Worm (Caenorhabditis elegans) whole organism, young adult: ENCODE results near the gene T15B12.1.
A peak's percentile ranks its signal among the peaks of the same experiment; 100 is the strongest.

ENCODE experiments used
- B0261.1 ChIP-seq: sonication (generic microtip); optimal IDR thresholded peaks from 2 replicates; lab custom pipeline; 2016; ENCODE audit warnings: mild to moderate bottlenecking, missing genetic modification characterization, moderate library complexity, missing compliant biosample characterization
- C17E4.6 ChIP-seq: fragments of 200-800 bp; sonication (Bioruptor generic); IDR thresholded peaks from 2 replicates; pipeline ENCODE4 v1.3.6; 2022; ENCODE audit warnings: missing genetic modification reagents, missing genetic modification characterization, missing compliant biosample characterization
- F22D6.2 ChIP-seq: sonication (generic microtip); optimal IDR thresholded peaks from 2 replicates; lab custom pipeline; 2016; ENCODE audit warnings: mild to moderate bottlenecking, missing genetic modification characterization, missing compliant biosample characterization
- F23B12.7 ChIP-seq: sonication (generic microtip); optimal IDR thresholded peaks from 2 replicates; lab custom pipeline; 2017; ENCODE audit warnings: missing genetic modification characterization, mild to moderate bottlenecking, missing compliant biosample characterization, antibody characterized with exemption, moderate library complexity; ENCODE audit not compliant: insufficient read depth
- F33H1.4 ChIP-seq: fragments of 200-800 bp; sonication (Bioruptor generic); IDR thresholded peaks from 2 replicates; pipeline ENCODE4 v1.3.6; 2022; ENCODE audit warnings: missing genetic modification reagents, missing genetic modification characterization, missing compliant biosample characterization
- F37B4.10 ChIP-seq: fragments of 200-800 bp; sonication (Bioruptor generic); IDR thresholded peaks from 2 replicates; pipeline ENCODE4 v1.3.6; 2022; ENCODE audit warnings: missing genetic modification characterization, missing compliant biosample characterization
- F39B2.1 ChIP-seq: fragments of 200-800 bp; sonication (Bioruptor generic); IDR thresholded peaks from 2 replicates; pipeline ENCODE4 v1.3.6; 2022; ENCODE audit warnings: missing genetic modification reagents, missing genetic modification characterization, missing compliant biosample characterization
- F55B11.4 ChIP-seq: sonication (generic microtip); optimal IDR thresholded peaks from 2 replicates; lab custom pipeline; 2016; ENCODE audit warnings: missing compliant biosample characterization, missing genetic modification characterization, borderline replicate concordance; ENCODE audit not compliant: insufficient read depth
- K12H6.12 ChIP-seq: fragments of 200-800 bp; sonication (Bioruptor generic); optimal IDR thresholded peaks from 2 replicates; lab custom pipeline; 2018; ENCODE audit warnings: mild to moderate bottlenecking, missing genetic modification characterization, missing compliant biosample characterization
- Y56A3A.18 ChIP-seq: fragments of 200-800 bp; sonication (Bioruptor generic); IDR thresholded peaks from 2 replicates; pipeline ENCODE4 v1.3.6; 2022; ENCODE audit warnings: missing genetic modification reagents, missing genetic modification characterization, missing compliant biosample characterization
- Y67H2A.10 ChIP-seq: fragments of 200-800 bp; sonication (Bioruptor generic); conservative IDR thresholded peaks from 2 replicates; pipeline ENCODE4 v1.3.6; 2022; ENCODE audit warnings: missing genetic modification reagents, missing genetic modification characterization, missing compliant biosample characterization
- bed-1 ChIP-seq: fragments of 200-800 bp; sonication (Bioruptor generic); IDR thresholded peaks from 2 replicates; pipeline ENCODE4 v1.3.6; 2022; ENCODE audit warnings: missing genetic modification reagents, missing genetic modification characterization, missing compliant biosample characterization
- bed-2 ChIP-seq: fragments of 200-800 bp; sonication (Bioruptor generic); IDR thresholded peaks from 2 replicates; pipeline ENCODE4 v1.3.6; 2022; ENCODE audit warnings: missing genetic modification reagents, missing genetic modification characterization, missing compliant biosample characterization
- cebp-2 ChIP-seq: fragments of 200-800 bp; sonication (Bioruptor generic); IDR thresholded peaks from 2 replicates; pipeline ENCODE4 v1.3.6; 2022; ENCODE audit warnings: missing genetic modification characterization, missing compliant biosample characterization
- ceh-58 ChIP-seq: fragments of 200-800 bp; sonication (Bioruptor generic); IDR thresholded peaks from 2 replicates; pipeline ENCODE4 v1.3.6; 2022; ENCODE audit warnings: missing genetic modification characterization, missing compliant biosample characterization
- ceh-91 ChIP-seq: fragments of 200-800 bp; sonication (Bioruptor generic); IDR thresholded peaks from 2 replicates; pipeline ENCODE4 v1.3.6; 2022; ENCODE audit warnings: missing genetic modification reagents, missing genetic modification characterization, missing compliant biosample characterization
- chd-7 ChIP-seq: sonication (generic microtip); optimal IDR thresholded peaks from 2 replicates; lab custom pipeline; 2016; ENCODE audit warnings: mild to moderate bottlenecking, missing genetic modification characterization, moderate library complexity, missing compliant biosample characterization
- dox-1 ChIP-seq: fragments of 200-800 bp; sonication (Bioruptor generic); IDR thresholded peaks from 2 replicates; pipeline ENCODE4 v1.3.6; 2022; ENCODE audit warnings: missing genetic modification reagents, missing genetic modification characterization, missing compliant biosample characterization
- dpl-1 ChIP-seq: fragments of 150-350 bp; optimal IDR thresholded peaks from 2 replicates; lab custom pipeline; 2014; ENCODE audit warnings: missing biosample characterization, missing genetic modification reagents, missing genetic modification characterization
- fkh-3 ChIP-seq: sonication (generic microtip); optimal IDR thresholded peaks from 2 replicates; lab custom pipeline; 2016; ENCODE audit warnings: mild to moderate bottlenecking, missing genetic modification characterization, missing compliant biosample characterization
- hlh-12 ChIP-seq: sonication (generic microtip); optimal IDR thresholded peaks from 2 replicates; lab custom pipeline; 2016; ENCODE audit warnings: missing genetic modification characterization, missing compliant biosample characterization
- hmg-1.2 ChIP-seq: fragments of 200-800 bp; sonication (Bioruptor generic); IDR thresholded peaks from 2 replicates; pipeline ENCODE4 v1.3.6; 2022; ENCODE audit warnings: missing genetic modification reagents, missing genetic modification characterization, missing compliant biosample characterization
- hrde-1 ChIP-seq: sonication (generic microtip); optimal IDR thresholded peaks from 2 replicates; lab custom pipeline; 2016; ENCODE audit warnings: missing genetic modification characterization, mild to moderate bottlenecking, missing compliant biosample characterization, moderate library complexity, missing genotype, missing genetic modification reagents, borderline replicate concordance
- lir-1 ChIP-seq: fragments of 200-800 bp; sonication (Bioruptor generic); conservative IDR thresholded peaks from 2 replicates; pipeline ENCODE4 v1.3.6; 2022; ENCODE audit warnings: missing genetic modification reagents, missing genetic modification characterization, missing compliant biosample characterization
- lsl-1 ChIP-seq: fragments of 200-800 bp; sonication (Bioruptor generic); optimal IDR thresholded peaks from 2 replicates; lab custom pipeline; 2018; ENCODE audit warnings: mild to moderate bottlenecking, missing genetic modification characterization, moderate library complexity, missing compliant biosample characterization
- lsy-27 ChIP-seq: sonication (generic microtip); optimal IDR thresholded peaks from 2 replicates; lab custom pipeline; 2017; ENCODE audit warnings: missing genetic modification characterization, mild to moderate bottlenecking, missing compliant biosample characterization, antibody characterized with exemption, missing genotype, borderline replicate concordance; ENCODE audit not compliant: insufficient read depth
- madf-3 ChIP-seq: fragments of 200-800 bp; sonication (Bioruptor generic); IDR thresholded peaks from 2 replicates; pipeline ENCODE4 v1.3.6; 2022; ENCODE audit warnings: missing genetic modification reagents, missing genetic modification characterization, missing compliant biosample characterization
- madf-6 ChIP-seq: fragments of 200-800 bp; sonication (Bioruptor generic); IDR thresholded peaks from 2 replicates; pipeline ENCODE4 v1.3.6; 2022; ENCODE audit warnings: missing genetic modification reagents, missing genetic modification characterization, missing compliant biosample characterization
- mel-28 ChIP-seq: sonication (generic microtip); optimal IDR thresholded peaks from 2 replicates; lab custom pipeline; 2016; ENCODE audit warnings: borderline replicate concordance, mild to moderate bottlenecking, missing genetic modification characterization, missing compliant biosample characterization
- mes-4 ChIP-seq: sonication (generic microtip); optimal IDR thresholded peaks from 2 replicates; lab custom pipeline; 2016; ENCODE audit warnings: missing genotype, missing genetic modification characterization, missing compliant biosample characterization
- mxl-1 ChIP-seq: sonication (generic microtip); optimal IDR thresholded peaks from 2 replicates; lab custom pipeline; 2016; ENCODE audit warnings: missing genetic modification characterization, missing compliant biosample characterization
- nhr-120 ChIP-seq: fragments of 200-800 bp; sonication (Bioruptor generic); IDR thresholded peaks from 2 replicates; pipeline ENCODE4 v1.3.6; 2022; ENCODE audit warnings: missing genetic modification characterization, missing compliant biosample characterization
- nhr-90 ChIP-seq: sonication (generic microtip); optimal IDR thresholded peaks from 2 replicates; lab custom pipeline; 2016; ENCODE audit warnings: missing genotype, mild to moderate bottlenecking, missing genetic modification characterization, missing compliant biosample characterization
- pha-4 ChIP-seq: fragments of 150-350 bp; sonication (generic microtip); optimal IDR thresholded peaks from 2 replicates; lab custom pipeline; 2014; ENCODE audit warnings: missing biosample characterization, missing genetic modification reagents, missing genetic modification characterization
- rec-8 ChIP-seq, 2 experiments: sonication (generic microtip); optimal IDR thresholded peaks; 2 replicates each; lab custom pipeline; 2016; ENCODE audit warnings: mild to moderate bottlenecking in 2 of 2, missing genetic modification characterization in 2 of 2, missing genetic modification reagents in 2 of 2, missing genotype in 2 of 2, missing biosample characterization in 1 of 2, missing compliant biosample characterization in 1 of 2, moderate library complexity in 1 of 2
- repo-1 ChIP-seq: sonication (generic microtip); optimal IDR thresholded peaks from 2 replicates; lab custom pipeline; 2017; ENCODE audit warnings: mild to moderate bottlenecking, missing genetic modification characterization, missing compliant biosample characterization
- rpc-1 ChIP-seq, 2 experiments: fragments of 150-350 bp in 1 of 2; sonication (generic microtip) in 1 of 2; optimal IDR thresholded peaks; 2 replicates each; lab custom pipeline; 2014 to 2018; ENCODE audit warnings: missing biosample characterization in 1 of 2, missing genetic modification characterization in 1 of 2, missing genetic modification reagents in 1 of 2, missing genotype in 1 of 2
- sdz-38 ChIP-seq: sonication (generic microtip); optimal IDR thresholded peaks from 2 replicates; lab custom pipeline; 2016; ENCODE audit warnings: missing genotype, missing genetic modification characterization, missing compliant biosample characterization
- sea-2 ChIP-seq: fragments of 200-800 bp; sonication (Bioruptor generic); IDR thresholded peaks from 2 replicates; pipeline ENCODE4 v1.3.6; 2022; ENCODE audit warnings: missing genetic modification characterization, missing compliant biosample characterization
- snpc-1.3 ChIP-seq: sonication (generic microtip); optimal IDR thresholded peaks from 2 replicates; lab custom pipeline; 2017; ENCODE audit warnings: missing genetic modification characterization, mild to moderate bottlenecking, missing compliant biosample characterization, antibody characterized with exemption, moderate library complexity, missing genotype, missing genetic modification reagents; ENCODE audit not compliant: insufficient read depth
- tbp1 ChIP-seq: fragments of 200-800 bp; sonication (Bioruptor generic); optimal IDR thresholded peaks from 2 replicates; lab custom pipeline; 2018; ENCODE audit warnings: mild to moderate bottlenecking, missing genetic modification characterization, missing compliant biosample characterization
- tlf-1 ChIP-seq: fragments of 200-800 bp; sonication (Bioruptor generic); optimal IDR thresholded peaks from 2 replicates; lab custom pipeline; 2018; ENCODE audit warnings: mild to moderate bottlenecking, missing genetic modification characterization, missing compliant biosample characterization
- unc-130 ChIP-seq: sonication (generic microtip); optimal IDR thresholded peaks from 2 replicates; lab custom pipeline; 2016; ENCODE audit warnings: missing genetic modification reagents, missing genetic modification characterization, missing compliant biosample characterization
- ztf-22 ChIP-seq: fragments of 200-800 bp; sonication (Bioruptor generic); optimal IDR thresholded peaks from 2 replicates; lab custom pipeline; 2018; ENCODE audit warnings: mild to moderate bottlenecking, missing genetic modification characterization, moderate library complexity, missing compliant biosample characterization
- ztf-25 ChIP-seq: fragments of 200-800 bp; sonication (Bioruptor generic); IDR thresholded peaks from 2 replicates; pipeline ENCODE4 v1.3.6; 2022; ENCODE audit warnings: missing genetic modification reagents, missing genetic modification characterization, missing compliant biosample characterization
- ztf-6 ChIP-seq: fragments of 200-800 bp; sonication (Bioruptor generic); IDR thresholded peaks from 2 replicates; pipeline ENCODE4 v1.3.6; 2022; ENCODE audit warnings: missing genetic modification reagents, missing genetic modification characterization, missing compliant biosample characterization

Gene T15B12.1

DNA sequence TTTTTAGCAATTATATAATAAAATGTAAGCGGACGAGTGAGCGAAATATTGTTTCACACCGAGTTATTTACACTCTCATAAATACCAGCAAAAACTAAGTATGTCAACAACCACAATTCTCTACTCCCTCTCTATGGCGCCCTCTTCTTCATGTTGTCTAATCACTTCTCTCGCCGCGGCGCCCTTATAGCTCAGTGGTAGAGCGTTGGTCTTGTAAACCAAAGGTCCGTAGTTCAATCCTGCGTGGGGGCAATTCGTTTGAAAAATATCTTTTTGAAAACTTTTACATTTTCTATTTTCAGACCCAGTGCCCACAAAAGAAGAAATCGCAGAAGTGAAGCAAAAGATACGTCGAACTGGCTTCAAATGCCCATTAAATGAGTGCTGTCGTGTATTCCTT, 17.7 kb downstream of the T15B12.1 start (continued):
- TF ChIP-seq F55B11.4 (tag; lab: Kevin White, UChicago) = no peak
- peak; percentile 48; the same call in 1 of the 2 replicates for TF ChIP-seq ceh-91 (GFP tag; lab: Robert Waterston, UW)
- TF ChIP-seq pha-4 (tag; lab: Kevin White, UChicago) = no peak
- peak; percentile 67 for TF ChIP-seq repo-1 (tag; lab: Kevin White, UChicago)
- TF ChIP-seq F37B4.10 (GFP tag; lab: Robert Waterston, UW) = peak; percentile 88; the same call in 1 of the 2 replicates
- peak; percentile 25 for TF ChIP-seq F22D6.2
- TF ChIP-seq ztf-25 (GFP tag; lab: Robert Waterston, UW) = peak; percentile 99
- TF ChIP-seq sea-2 (GFP tag; lab: Robert Waterston, UW) = no peak
- TF ChIP-seq Y67H2A.10 = peak; percentile 60; the same call in 1 of the 2 replicates
- TF ChIP-seq F23B12.7 (tag; lab: Kevin White, UChicago) = peak; percentile 69
- peak; percentile 74 for TF ChIP-seq lsl-1 (GFP tag; lab: Kevin White, UChicago)
- TF ChIP-seq cebp-2 (GFP tag; lab: Robert Waterston, UW) = 0 out of 2 replicates have a peak, but pooled peaks have one; percentile 58
- TF ChIP-seq bed-1 = no peak
- no peak for TF ChIP-seq ztf-22 (GFP tag; lab: Kevin White, UChicago)
- TF ChIP-seq K12H6.12 (tag; lab: Kevin White, UChicago) = peak; percentile 24
- peak; percentile 23 for TF ChIP-seq dpl-1 (GFP tag; lab: Kevin White, UChicago)
- no peak for TF ChIP-seq sdz-38 (tag; lab: Kevin White, UChicago)
- TF ChIP-seq rpc-1 (optimal IDR thresholded peaks at IDR 0.05; lab: Kevin White, UChicago) = peak; percentile 89
- TF ChIP-seq rpc-1 (tag; optimal IDR thresholded peaks at IDR 0.05; lab: Kevin White, UChicago) = peak; percentile 97
- peak; percentile 88 for TF ChIP-seq ztf-6 (GFP tag; lab: Robert Waterston, UW)
- TF ChIP-seq nhr-120 (GFP tag; lab: Robert Waterston, UW) = peak; percentile 94
- peak; percentile 49 for TF ChIP-seq tlf-1 (GFP tag; lab: Kevin White, UChicago)
- no peak for TF ChIP-seq mel-28
- peak; percentile 85 for TF ChIP-seq Y56A3A.18 (GFP tag; lab: Robert Waterston, UW)
- peak; percentile 92 for TF ChIP-seq mxl-1 (tag; lab: Kevin White, UChicago)
- TF ChIP-seq lsy-27 (tag; lab: Kevin White, UChicago) = no peak
- TF ChIP-seq mes-4 (tag; lab: Kevin White, UChicago) = no peak
- peak; percentile 74 for TF ChIP-seq chd-7 (tag; lab: Kevin White, UChicago)
- peak; percentile 66 for TF ChIP-seq unc-130 (GFP tag; lab: Kevin White, UChicago)
- peak; percentile 95 for TF ChIP-seq B0261.1 (tag; lab: Kevin White, UChicago)
- TF ChIP-seq nhr-90 (tag; lab: Kevin White, UChicago) = peak; percentile 95
- TF ChIP-seq C17E4.6 = no peak; the same call in 1 of the 2 replicates

DNA sequence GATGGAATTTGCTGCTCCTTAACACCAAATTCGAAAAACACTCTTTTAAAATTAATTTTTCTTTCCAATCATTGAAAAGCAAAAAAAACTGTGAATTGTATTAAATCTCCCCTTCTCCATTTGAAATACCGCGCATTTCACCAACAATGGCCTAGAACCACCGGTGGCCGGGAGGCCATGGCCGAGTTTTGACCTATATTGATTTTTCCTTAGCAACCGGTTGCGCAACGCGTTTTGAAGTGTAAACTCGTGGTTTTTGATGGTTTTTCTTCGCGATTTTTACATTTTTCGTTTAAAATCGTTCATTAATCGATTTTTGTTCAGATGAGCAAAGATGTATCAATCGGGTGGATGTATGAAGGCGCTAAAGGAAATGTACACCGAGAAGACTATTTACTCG, 20.3 kb downstream of the T15B12.1 start, which contains the start of gene mog-3:
Gene mog-3, plus strand, starts transcription at position 319 of the 400 bp plus-strand sequence.
- TF ChIP-seq rec-8 (tag; optimal IDR thresholded peaks at IDR 0.05; lab: Kevin White, UChicago) (no peak), F23B12.7 (tag; lab: Kevin White, UChicago) (peak; percentile 57), bed-2 (GFP tag; lab: Robert Waterston, UW) (no peak), unc-130 (GFP tag; lab: Kevin White, UChicago) (peak; percentile 75), repo-1 (tag; lab: Kevin White, UChicago) (no peak), madf-3 (GFP tag; lab: Robert Waterston, UW) (no peak), F39B2.1 (GFP tag; lab: Robert Waterston, UW) (no peak), F33H1.4 (peak; percentile 24; the same call in 1 of the 2 replicates), snpc-1.3 (tag; lab: Kevin White, UChicago) (no peak), F22D6.2 (no peak), madf-6 (GFP tag; lab: Robert Waterston, UW) (peak; percentile 37; the same call in 1 of the 2 replicates), hrde-1 (no peak), hlh-12 (no peak), chd-7 (tag; lab: Kevin White, UChicago) (no peak), tbp1 (GFP tag; lab: Kevin White, UChicago) (peak; percentile 38), lsy-27 (tag; lab: Kevin White, UChicago) (no peak), lir-1 (GFP tag; lab: Robert Waterston, UW) (peak; percentile 59; the same call in 1 of the 2 replicates), hmg-1.2 (GFP tag; lab: Robert Waterston, UW) (no peak), fkh-3 (tag; lab: Kevin White, UChicago) (no peak), dox-1 (GFP tag; lab: Robert Waterston, UW) (peak; percentile 59), ceh-58 (no peak)
